Fruit fly (Drosophila melanogaster) whole organism, larva: Measurements from ENCODE around the gene anne.

ENCODE experiments used
- noc ChIP-seq: fragments of 200-800 bp; sonication (Bioruptor generic); optimal IDR thresholded peaks from 3 replicates; lab custom pipeline; 2019; ENCODE audit warnings: missing biosample characterization, mild to moderate bottlenecking, missing genetic modification characterization, moderate library complexity

The anne gene

dm6 chr4:175245-175644 lies 43.2 kb downstream of the anne start, which contains the start of gene CG33978:
Gene CG33978 (minus strand): TSS chr4:175639.
- TF ChIP-seq noc = no peak

- TF ChIP-seq noc = no peak
Measured at dm6 chr4:179062-179919, 47.3 kb downstream of the anne start, which contains the start of gene Arl4. Gene Arl4 (minus strand): TSS chr4:179389.

dm6 chr4:179920-180261 lies 47.9 kb downstream of the anne start:
- TF ChIP-seq noc = no peak

- TF ChIP-seq noc = no peak
Measured at dm6 chr4:180780-181179, 48.8 kb downstream of the anne start.

- TF ChIP-seq noc = no peak
Measured at dm6 chr4:181639-182038, 49.6 kb downstream of the anne start.

dm6 chr4:183681-184080 lies 51.7 kb downstream of the anne start:
- TF ChIP-seq noc = no peak

- no peak for TF ChIP-seq noc
Measured at dm6 chr4:192540-192939, 60.5 kb downstream of the anne start.
